Worm (Caenorhabditis elegans): Measurements from ENCODE around the gene F58A4.6.

The F58A4.6 gene

ce11 chrIII:9620148-9620547, 5.9 kb downstream of the F58A4.6 start (continued):
- peak in 1 of 2 experiments; percentile 56 for TF ChIP-seq lsy-2 (tag; optimal IDR thresholded peaks at IDR 0.05)
- no peak for TF ChIP-seq ceh-82 (tag; optimal IDR thresholded peaks at IDR 0.05)
- TF ChIP-seq nhr-47 (tag; optimal IDR thresholded peaks at IDR 0.05): peak; percentile 30
- peak; percentile 80 for TF ChIP-seq lin-14 (GFP tag; optimal IDR thresholded peaks at IDR 0.05)
- TF ChIP-seq ceh-8 (GFP tag; optimal IDR thresholded peaks at IDR 0.05): no peak
- no peak for TF ChIP-seq ces-1 (GFP tag; optimal IDR thresholded peaks at IDR 0.05)
- TF ChIP-seq lin-39 (tag; optimal IDR thresholded peaks at IDR 0.05): no peak
- peak; percentile 19 for TF ChIP-seq ztf-4 (tag; optimal IDR thresholded peaks at IDR 0.05)
- peak; percentile 69 for TF ChIP-seq snu-23 (GFP tag; optimal IDR thresholded peaks at IDR 0.05)
- TF ChIP-seq irx-1 (tag; optimal IDR thresholded peaks at IDR 0.05): no peak
- no peak for TF ChIP-seq nhr-11 (tag; optimal IDR thresholded peaks at IDR 0.05)
- no peak for TF ChIP-seq snpc-4 (tag; optimal IDR thresholded peaks at IDR 0.05)
- peak; percentile 81 for TF ChIP-seq nhr-85 (tag)
- TF ChIP-seq lin-13 (GFP tag; optimal IDR thresholded peaks at IDR 0.05): peak; percentile 57
- no peak for TF ChIP-seq zip-4 (GFP tag; optimal IDR thresholded peaks at IDR 0.05)
- no peak for TF ChIP-seq pqm-1 (tag; optimal IDR thresholded peaks at IDR 0.05)
- TF ChIP-seq fos-1 (tag; optimal IDR thresholded peaks at IDR 0.05): no peak
- TF ChIP-seq xbp-1 (tag; optimal IDR thresholded peaks at IDR 0.05): peak; percentile 20
- no peak for TF ChIP-seq C34B4.2 (tag; optimal IDR thresholded peaks at IDR 0.05)
- no peak for TF ChIP-seq ets-5 (GFP tag; IDR thresholded peaks at IDR 0.05)
- no peak for TF ChIP-seq sup-37 (GFP tag; optimal IDR thresholded peaks at IDR 0.05)
- peak; percentile 74 for TF ChIP-seq blmp-1 (tag; optimal IDR thresholded peaks at IDR 0.05)
- TF ChIP-seq unc-130 (tag; optimal IDR thresholded peaks at IDR 0.05): peak; percentile 30
- peak; percentile 68 for TF ChIP-seq nhr-19 (GFP tag; conservative IDR thresholded peaks at IDR 0.05)
- TF ChIP-seq fkh-8 (tag; optimal IDR thresholded peaks at IDR 0.05): no peak
- TF ChIP-seq egl-13 (tag; optimal IDR thresholded peaks at IDR 0.05): no peak
- TF ChIP-seq lin-35 (GFP tag; optimal IDR thresholded peaks at IDR 0.05): peak; percentile 28 to 32
- no peak for TF ChIP-seq jun-1 (tag; optimal IDR thresholded peaks at IDR 0.05)
- TF ChIP-seq dsc-1 (tag; optimal IDR thresholded peaks at IDR 0.05): peak; percentile 87
- TF ChIP-seq nhr-76 (tag; optimal IDR thresholded peaks at IDR 0.05): no peak
- TF ChIP-seq aha-1 (tag; optimal IDR thresholded peaks at IDR 0.05): no peak
- no peak for TF ChIP-seq alr-1 (tag; optimal IDR thresholded peaks at IDR 0.05; ENCODE audit: borderline replicate concordance)
- no peak for TF ChIP-seq ztf-11 (tag; optimal IDR thresholded peaks at IDR 0.05)
- TF ChIP-seq nhr-12 (tag; optimal IDR thresholded peaks at IDR 0.05): no peak
- TF ChIP-seq grh-1 (GFP tag; IDR thresholded peaks at IDR 0.05): no peak
- peak; percentile 29; the same call in 1 of the 2 replicates for TF ChIP-seq mab-9 (GFP tag; IDR thresholded peaks at IDR 0.05)
- no peak for TF ChIP-seq ceh-88 (GFP tag; IDR thresholded peaks at IDR 0.05)
- TF ChIP-seq fkh-4 (tag; optimal IDR thresholded peaks at IDR 0.05; ENCODE audit: borderline replicate concordance): no peak

- TF ChIP-seq ets-5 (GFP tag; IDR thresholded peaks at IDR 0.05) (no peak), ama-1 (optimal IDR thresholded peaks at IDR 0.05) (no peak), ceh-8 (GFP tag; optimal IDR thresholded peaks at IDR 0.05) (no peak), sox-4 (tag; optimal IDR thresholded peaks at IDR 0.05) (no peak), mab-9 (GFP tag; IDR thresholded peaks at IDR 0.05) (no peak), nhr-19 (GFP tag; conservative IDR thresholded peaks at IDR 0.05) (0 out of 2 replicates have a peak, but pooled peaks have one; percentile 1), pag-3 (tag; optimal IDR thresholded peaks at IDR 0.05; ENCODE audit: borderline replicate concordance, insufficient read depth) (no peak), irx-1 (tag; optimal IDR thresholded peaks at IDR 0.05) (no peak), hpl-2 (GFP tag; optimal IDR thresholded peaks at IDR 0.05) (no peak), elt-2 (tag; optimal IDR thresholded peaks at IDR 0.05) (peak; percentile 77), jun-1 (tag; optimal IDR thresholded peaks at IDR 0.05) (no peak), F16B12.6 (tag; optimal IDR thresholded peaks at IDR 0.05) (no peak), nhr-77 (tag; optimal IDR thresholded peaks at IDR 0.05) (no peak), ztf-4 (tag; optimal IDR thresholded peaks at IDR 0.05) (no peak), zip-4 (GFP tag; optimal IDR thresholded peaks at IDR 0.05) (no peak), ceh-90 (tag; optimal IDR thresholded peaks at IDR 0.05) (no peak), nhr-12 (tag; optimal IDR thresholded peaks at IDR 0.05) (no peak), mep-1 (tag; optimal IDR thresholded peaks at IDR 0.05) (no peak), ces-1 (GFP tag; optimal IDR thresholded peaks at IDR 0.05) (no peak), aly-2 (tag; optimal IDR thresholded peaks at IDR 0.05) (no peak), lir-3 (tag; optimal IDR thresholded peaks at IDR 0.05; ENCODE audit: poor library complexity) (no peak), tlp-1 (tag; optimal IDR thresholded peaks at IDR 0.05) (no peak), nhr-28 (tag; optimal IDR thresholded peaks at IDR 0.05) (no peak), pqm-1 (tag; optimal IDR thresholded peaks at IDR 0.05) (peak; percentile 83), efl-3 (GFP tag; optimal IDR thresholded peaks at IDR 0.05) (no peak)
These were observed 7.7 kb downstream of the F58A4.6 start for ce11 chrIII:9621840-9622525.
